Worm (Caenorhabditis elegans) whole organism, L1 larva: ENCODE measurements around the gene R02F11.10.
A peak's percentile ranks its signal among the peaks of the same experiment; 100 is the strongest.

Experiments
- C16A3.4 ChIP-seq: fragments of 150-350 bp; optimal IDR thresholded peaks from 2 replicates; lab custom pipeline; 2014; ENCODE audit warnings: missing biosample characterization, missing genetic modification characterization
- C34B4.2 ChIP-seq: sonication (generic microtip); optimal IDR thresholded peaks from 2 replicates; lab custom pipeline; 2017; ENCODE audit warnings: mild to moderate bottlenecking, missing genetic modification characterization, missing compliant biosample characterization
- F16B12.6 ChIP-seq: fragments of 150-350 bp; optimal IDR thresholded peaks from 2 replicates; lab custom pipeline; 2014; ENCODE audit warnings: missing biosample characterization, missing genetic modification characterization
- alr-1 ChIP-seq: fragments of 200-800 bp; sonication (Bioruptor generic); optimal IDR thresholded peaks from 2 replicates; lab custom pipeline; 2018; ENCODE audit warnings: borderline replicate concordance, mild to moderate bottlenecking, missing genetic modification characterization, missing compliant biosample characterization
- aly-2 ChIP-seq: fragments of 150-350 bp; optimal IDR thresholded peaks from 2 replicates; lab custom pipeline; 2014; ENCODE audit warnings: missing biosample characterization, missing genetic modification characterization
- ama-1 ChIP-seq: fragments of 150-350 bp; optimal IDR thresholded peaks from 2 replicates; lab custom pipeline; 2014
- ceh-63 ChIP-seq: fragments of 200-800 bp; sonication (Bioruptor generic); optimal IDR thresholded peaks from 2 replicates; lab custom pipeline; 2018; ENCODE audit warnings: mild to moderate bottlenecking, missing genetic modification characterization, missing compliant biosample characterization
- ceh-8 ChIP-seq: fragments of 200-800 bp; sonication (Bioruptor generic); optimal IDR thresholded peaks from 2 replicates; lab custom pipeline; 2018; ENCODE audit warnings: mild to moderate bottlenecking, missing genetic modification characterization, moderate library complexity, missing compliant biosample characterization
- ceh-88 ChIP-seq: fragments of 200-800 bp; sonication (Bioruptor generic); IDR thresholded peaks from 2 replicates; pipeline ENCODE4 v1.3.6; 2022; ENCODE audit warnings: missing genetic modification characterization, missing compliant biosample characterization
- ceh-90 ChIP-seq: sonication (generic microtip); optimal IDR thresholded peaks from 2 replicates; lab custom pipeline; 2016; ENCODE audit warnings: missing genetic modification characterization, missing compliant biosample characterization
- dpl-1 ChIP-seq, 3 experiments: fragments of 150-350 bp in 2 of 3; sonication (generic microtip) in 1 of 3; optimal IDR thresholded peaks; 2 replicates each; lab custom pipeline; 2014 to 2017; ENCODE audit warnings: missing biosample characterization in 3 of 3, missing genetic modification characterization in 3 of 3, missing genetic modification reagents in 3 of 3
- dsc-1 ChIP-seq: sonication (generic microtip); optimal IDR thresholded peaks from 2 replicates; lab custom pipeline; 2016; ENCODE audit warnings: mild to moderate bottlenecking, missing genetic modification characterization, missing compliant biosample characterization
- efl-1 ChIP-seq, 4 experiments: fragments of 150-350 bp; optimal IDR thresholded peaks in 3 of 4; peaks in 1 of 4; 1 replicate in 1 of 4; 2 replicates in 3 of 4; lab custom pipeline; 2014; ENCODE audit warnings: missing biosample characterization in 2 of 4, missing genetic modification characterization in 2 of 4, missing genetic modification reagents in 2 of 4
- egl-27 ChIP-seq, 2 experiments: fragments of 150-350 bp in 1 of 2; sonication (generic microtip); optimal IDR thresholded peaks; 3 replicates each; lab custom pipeline; 2017 to 2018; ENCODE audit warnings: missing biosample characterization in 2 of 2, missing genetic modification characterization in 2 of 2, missing genetic modification reagents in 2 of 2
- elt-2 ChIP-seq: sonication (generic microtip); optimal IDR thresholded peaks from 2 replicates; lab custom pipeline; 2016; ENCODE audit warnings: missing genetic modification characterization, mild to moderate bottlenecking, inconsistent platforms, missing compliant biosample characterization, missing genetic modification reagents
- elt-3 ChIP-seq, 6 experiments: fragments of 150-350 bp in 1 of 6; sonication (generic microtip); optimal IDR thresholded peaks; 2 replicates each; lab custom pipeline; 2017 to 2018; ENCODE audit warnings: missing biosample characterization in 6 of 6, missing genetic modification characterization in 6 of 6, inconsistent platforms in 1 of 6
- ets-5 ChIP-seq: fragments of 200-800 bp; sonication (Bioruptor generic); IDR thresholded peaks from 2 replicates; pipeline ENCODE4 v1.3.6; 2022; ENCODE audit warnings: missing genetic modification characterization, missing compliant biosample characterization
- fkh-10 ChIP-seq: sonication (generic microtip); optimal IDR thresholded peaks from 2 replicates; lab custom pipeline; 2017; ENCODE audit warnings: missing biosample characterization, missing genetic modification reagents, missing genetic modification characterization
- hlh-17 ChIP-seq: fragments of 200-800 bp; sonication (Bioruptor generic); optimal IDR thresholded peaks from 2 replicates; lab custom pipeline; 2018; ENCODE audit warnings: missing genetic modification characterization, mild to moderate bottlenecking, missing compliant biosample characterization, moderate library complexity, borderline replicate concordance
- hlh-4 ChIP-seq: sonication (generic microtip); optimal IDR thresholded peaks from 2 replicates; lab custom pipeline; 2016; ENCODE audit warnings: mild to moderate bottlenecking, missing genetic modification characterization, missing compliant biosample characterization
- hpl-2 ChIP-seq: fragments of 150-350 bp; optimal IDR thresholded peaks from 2 replicates; lab custom pipeline; 2014; ENCODE audit warnings: missing biosample characterization, missing genetic modification reagents, missing genetic modification characterization
- isw-1 ChIP-seq: fragments of 200-800 bp; sonication (Bioruptor generic); IDR thresholded peaks from 2 replicates; pipeline ENCODE4 v1.3.6; 2022; ENCODE audit warnings: missing genetic modification characterization, missing compliant biosample characterization
- lin-13 ChIP-seq: fragments of 150-350 bp; optimal IDR thresholded peaks from 2 replicates; lab custom pipeline; 2014; ENCODE audit warnings: missing biosample characterization, missing genetic modification reagents, missing genetic modification characterization
- lin-15B ChIP-seq: fragments of 150-350 bp; sonication (generic microtip); optimal IDR thresholded peaks from 3 replicates; lab custom pipeline; 2014; ENCODE audit warnings: missing biosample characterization, missing genetic modification characterization
- lin-35 ChIP-seq, 2 experiments: fragments of 150-350 bp; optimal IDR thresholded peaks; 2 replicates each; lab custom pipeline; 2014; ENCODE audit warnings: missing biosample characterization in 2 of 2, missing genetic modification characterization in 2 of 2, missing genetic modification reagents in 2 of 2
- lir-3 ChIP-seq: sonication (generic microtip); optimal IDR thresholded peaks from 2 replicates; lab custom pipeline; 2016; ENCODE audit warnings: mild to moderate bottlenecking, missing genetic modification characterization, moderate library complexity, missing compliant biosample characterization; ENCODE audit not compliant: poor library complexity
- lsy-2 ChIP-seq, 2 experiments: fragments of 150-350 bp; optimal IDR thresholded peaks; 2 replicates each; lab custom pipeline; 2014; ENCODE audit warnings: missing biosample characterization in 2 of 2, missing genetic modification characterization in 2 of 2
- mdl-1 ChIP-seq, 2 experiments: fragments of 150-350 bp; optimal IDR thresholded peaks; 2 replicates each; lab custom pipeline; 2014 to 2017; ENCODE audit warnings: missing biosample characterization in 2 of 2, missing genetic modification characterization in 2 of 2, inconsistent platforms in 1 of 2
- mep-1 ChIP-seq: fragments of 150-350 bp; optimal IDR thresholded peaks from 2 replicates; lab custom pipeline; 2014; ENCODE audit warnings: missing biosample characterization, missing genetic modification characterization
- nhr-12 ChIP-seq: sonication (generic microtip); optimal IDR thresholded peaks from 2 replicates; lab custom pipeline; 2017; ENCODE audit warnings: missing biosample characterization, missing genetic modification characterization
- nhr-19 ChIP-seq: fragments of 200-800 bp; sonication (Bioruptor generic); conservative IDR thresholded peaks from 2 replicates; pipeline ENCODE4 v1.3.6; 2022; ENCODE audit warnings: missing genetic modification characterization, missing compliant biosample characterization
- nhr-47 ChIP-seq: sonication (generic microtip); optimal IDR thresholded peaks from 2 replicates; lab custom pipeline; 2016; ENCODE audit warnings: mild to moderate bottlenecking, missing genetic modification characterization, moderate library complexity, missing compliant biosample characterization
- nhr-76 ChIP-seq: sonication (generic microtip); optimal IDR thresholded peaks from 2 replicates; lab custom pipeline; 2017; ENCODE audit warnings: missing biosample characterization, missing genetic modification characterization
- nhr-77 ChIP-seq: fragments of 150-350 bp; optimal IDR thresholded peaks from 2 replicates; lab custom pipeline; 2014; ENCODE audit warnings: missing biosample characterization, missing genetic modification characterization
- nhr-84 ChIP-seq: sonication (generic microtip); optimal IDR thresholded peaks from 2 replicates; lab custom pipeline; 2017; ENCODE audit warnings: missing biosample characterization, missing genetic modification characterization
- pag-3 ChIP-seq: sonication (generic microtip); optimal IDR thresholded peaks from 2 replicates; lab custom pipeline; 2017; ENCODE audit warnings: missing genetic modification characterization, mild to moderate bottlenecking, missing compliant biosample characterization, antibody characterized with exemption, borderline replicate concordance; ENCODE audit not compliant: insufficient read depth
- pax-3 ChIP-seq: fragments of 200-800 bp; sonication (Bioruptor generic); optimal IDR thresholded peaks from 2 replicates; lab custom pipeline; 2018; ENCODE audit warnings: mild to moderate bottlenecking, missing genetic modification characterization, moderate library complexity, missing compliant biosample characterization
- skn-1 ChIP-seq: fragments of 150-350 bp; optimal IDR thresholded peaks from 2 replicates; lab custom pipeline; 2014; ENCODE audit warnings: missing biosample characterization, missing genetic modification characterization
- snpc-4 ChIP-seq: fragments of 150-350 bp; optimal IDR thresholded peaks from 2 replicates; lab custom pipeline; 2014; ENCODE audit warnings: missing biosample characterization, missing genetic modification characterization
- sptf-1 ChIP-seq: fragments of 150-350 bp; optimal IDR thresholded peaks from 2 replicates; lab custom pipeline; 2014; ENCODE audit warnings: missing biosample characterization, missing genetic modification characterization
- swsn-7 ChIP-seq: sonication (generic microtip); optimal IDR thresholded peaks from 2 replicates; lab custom pipeline; 2016; ENCODE audit warnings: missing genetic modification characterization, missing compliant biosample characterization
- unc-62 ChIP-seq: fragments of 150-350 bp; optimal IDR thresholded peaks from 2 replicates; lab custom pipeline; 2014; ENCODE audit warnings: missing biosample characterization, missing genetic modification reagents, missing genetic modification characterization
- unc-98 ChIP-seq: fragments of 200-800 bp; sonication (Bioruptor generic); IDR thresholded peaks from 2 replicates; pipeline ENCODE4 v1.3.6; 2022; ENCODE audit warnings: missing genetic modification characterization, missing compliant biosample characterization
- zip-4 ChIP-seq: fragments of 200-800 bp; sonication (Bioruptor generic); optimal IDR thresholded peaks from 2 replicates; lab custom pipeline; 2018; ENCODE audit warnings: mild to moderate bottlenecking, missing genetic modification characterization, moderate library complexity, missing compliant biosample characterization
- ztf-11 ChIP-seq, 2 experiments: sonication (generic microtip); optimal IDR thresholded peaks; 2 replicates each; lab custom pipeline; 2016 to 2017; ENCODE audit warnings: missing genetic modification characterization in 2 of 2, missing biosample characterization in 1 of 2, missing compliant biosample characterization in 1 of 2
- ztf-4 ChIP-seq: fragments of 150-350 bp; optimal IDR thresholded peaks from 2 replicates; lab custom pipeline; 2014; ENCODE audit warnings: missing biosample characterization, missing genetic modification characterization

Gene R02F11.10

ce11 chrV:4820601-4821000, 31.7 kb downstream of the R02F11.10 start (continued):
- TF ChIP-seq nhr-12 (tag; lab: Kevin White, UChicago) (no peak), nhr-76 (no peak), lin-35 (GFP tag; optimal IDR thresholded peaks at IDR 0.05; lab: Kevin White, UChicago) (peak in 1 of 2 experiments; percentile 18), lin-13 (GFP tag; lab: Kevin White, UChicago) (no peak), mdl-1 (tag; optimal IDR thresholded peaks at IDR 0.05; lab: Kevin White, UChicago) (peak in 1 of 2 experiments; percentile 72), egl-27 (tag; optimal IDR thresholded peaks at IDR 0.05; lab: Kevin White, UChicago) (no peak), elt-3 (tag; optimal IDR thresholded peaks at IDR 0.05; lab: Kevin White, UChicago) (peak in 1 of 6 experiments; percentile 23), aly-2 (tag; lab: Kevin White, UChicago) (no peak), ceh-8 (GFP tag; lab: Kevin White, UChicago) (no peak), fkh-10 (GFP tag; lab: Kevin White, UChicago) (no peak), hpl-2 (GFP tag; lab: Kevin White, UChicago) (peak; percentile 2), ets-5 (GFP tag; lab: Robert Waterston, UW) (no peak), lir-3 (tag; lab: Kevin White, UChicago) (no peak), nhr-19 (peak; percentile 31), snpc-4 (tag; lab: Kevin White, UChicago) (no peak), pag-3 (tag; lab: Kevin White, UChicago) (no peak), dpl-1 (GFP tag; optimal IDR thresholded peaks at IDR 0.05; lab: Kevin White, UChicago) (peak in 1 of 3 experiments; percentile 21), mep-1 (tag; lab: Kevin White, UChicago) (no peak), nhr-84 (tag; lab: Kevin White, UChicago) (no peak), unc-62 (GFP tag; lab: Kevin White, UChicago) (no peak), dsc-1 (tag; lab: Kevin White, UChicago) (no peak), swsn-7 (tag; lab: Kevin White, UChicago) (no peak), C16A3.4 (tag; lab: Kevin White, UChicago) (no peak), hlh-4 (tag; lab: Kevin White, UChicago) (no peak), ceh-88 (GFP tag; lab: Robert Waterston, UW) (no peak)

- TF ChIP-seq ztf-11 (tag; optimal IDR thresholded peaks at IDR 0.05; lab: Kevin White, UChicago) (no peak), lin-15B (tag; lab: Kevin White, UChicago) (no peak), alr-1 (no peak), isw-1 (GFP tag; lab: Robert Waterston, UW) (no peak), nhr-19 (no peak), ceh-90 (tag; lab: Kevin White, UChicago) (no peak), pag-3 (tag; lab: Kevin White, UChicago) (no peak), sptf-1 (no peak), hlh-17 (no peak), C34B4.2 (tag; lab: Kevin White, UChicago) (no peak), hlh-4 (tag; lab: Kevin White, UChicago) (no peak)
Observed at ce11 chrV:4823323-4823682, 34.4 kb downstream of the R02F11.10 start, which contains the start of gene adss-1. Gene adss-1, minus strand, starts transcription at chrV:4823423.

ce11 chrV:4823683-4824391, 34.9 kb downstream of the R02F11.10 start:
- TF ChIP-seq unc-98 (no peak), ceh-63 (GFP tag; lab: Kevin White, UChicago) (peak; percentile 2), pag-3 (tag; lab: Kevin White, UChicago) (no peak), nhr-76 (no peak), elt-3 (tag; optimal IDR thresholded peaks at IDR 0.05; lab: Kevin White, UChicago) (peak in 1 of 6 experiments; percentile 40), elt-2 (tag; lab: Kevin White, UChicago) (peak; percentile 30), pax-3 (peak; percentile 58), nhr-47 (tag; lab: Kevin White, UChicago) (peak; percentile 19), lsy-2 (tag; optimal IDR thresholded peaks at IDR 0.05; lab: Kevin White, UChicago) (peak; percentile 25), F16B12.6 (tag; lab: Kevin White, UChicago) (no peak), aly-2 (tag; lab: Kevin White, UChicago) (peak; percentile 82), lin-35 (GFP tag; optimal IDR thresholded peaks at IDR 0.05; lab: Kevin White, UChicago) (peak in 1 of 2 experiments; percentile 10), ztf-4 (peak; percentile 74), ama-1 (lab: Kevin White, UChicago) (peak; percentile 80), skn-1 (peak; percentile 19), nhr-19 (peak; percentile 24), nhr-77 (tag; lab: Kevin White, UChicago) (no peak), mep-1 (tag; lab: Kevin White, UChicago) (peak; percentile 21), snpc-4 (tag; lab: Kevin White, UChicago) (no peak), efl-1 (optimal IDR thresholded peaks at IDR 0.05; lab: Kevin White, UChicago) (no peak), efl-1 (GFP tag; optimal IDR thresholded peaks at IDR 0.05 in 1 of 2; lab: Kevin White, UChicago) (peak in 1 of 2 experiments; percentile 87), zip-4 (peak; percentile 26)
